Fruit fly (Drosophila melanogaster): ENCODE results near the gene Lmpt.

The Lmpt gene

dm6 chr3L:16862958-16863357 is 2.1 kb upstream of the Lmpt start, which contains the start of gene CG9951:
Gene CG9951 (plus strand): TSS chr3L:16863164.
- no peak for TF ChIP-seq lola (GFP tag; optimal IDR thresholded peaks at IDR 0.05)
- TF ChIP-seq CG9705 (GFP tag; optimal IDR thresholded peaks at IDR 0.05), result no peak
- no peak for TF ChIP-seq Jra (GFP tag; optimal IDR thresholded peaks at IDR 0.05)
- TF ChIP-seq N (GFP tag; optimal IDR thresholded peaks at IDR 0.05), result no peak
- no peak for TF ChIP-seq dsf (GFP tag; optimal IDR thresholded peaks at IDR 0.05; ENCODE audit: borderline replicate concordance)
- TF ChIP-seq woc (GFP tag; optimal IDR thresholded peaks at IDR 0.05), result no peak
- no peak for TF ChIP-seq Myc (optimal IDR thresholded peaks at IDR 0.05)

- TF ChIP-seq tai (GFP tag; optimal IDR thresholded peaks at IDR 0.05), result no peak
- TF ChIP-seq OdsH (GFP tag; optimal IDR thresholded peaks at IDR 0.05), result no peak
- no peak for TF ChIP-seq dmrt93B (GFP tag; optimal IDR thresholded peaks at IDR 0.05)
- no peak for TF ChIP-seq Vsx2 (GFP tag; optimal IDR thresholded peaks at IDR 0.05; ENCODE audit: partially characterized antibody)
- TF ChIP-seq CG32264 (GFP tag; optimal IDR thresholded peaks at IDR 0.05), result no peak
These were observed 703 bp downstream of the Lmpt start for dm6 chr3L:16865832-16866163.

DNA sequence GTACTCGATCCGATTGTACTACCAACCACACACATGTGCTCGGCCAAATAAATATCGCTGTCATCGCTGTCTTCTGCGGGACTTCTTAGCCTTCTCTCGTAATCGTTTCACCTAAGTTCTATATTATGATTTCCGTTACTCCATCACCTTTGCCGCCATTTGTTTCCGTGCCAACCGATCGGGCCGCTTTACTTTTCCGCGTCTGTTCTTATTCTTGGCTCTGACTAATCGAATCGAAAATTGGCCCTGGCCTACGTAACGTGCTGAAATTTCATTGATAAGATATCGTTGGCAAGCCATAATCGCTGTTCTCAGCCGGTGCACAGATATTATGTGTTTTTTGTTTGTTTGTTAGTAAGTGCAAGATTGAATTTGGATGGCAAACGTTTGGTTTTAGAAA is 2.1 kb downstream of the Lmpt start:
- no peak for TF ChIP-seq Jra (GFP tag; optimal IDR thresholded peaks at IDR 0.05)
- TF ChIP-seq pan (optimal IDR thresholded peaks at IDR 0.05), result no peak
- no peak for TF ChIP-seq sage (GFP tag; optimal IDR thresholded peaks at IDR 0.05)
- no peak for TF ChIP-seq h (GFP tag; optimal IDR thresholded peaks at IDR 0.05)
- TF ChIP-seq sv (GFP tag; optimal IDR thresholded peaks at IDR 0.05), result no peak
- TF ChIP-seq jim (GFP tag; optimal IDR thresholded peaks at IDR 0.05), result no peak
- TF ChIP-seq Myc (optimal IDR thresholded peaks at IDR 0.05), result no peak
- no peak for TF ChIP-seq Dfd (GFP tag; optimal IDR thresholded peaks at IDR 0.05)

DNA sequence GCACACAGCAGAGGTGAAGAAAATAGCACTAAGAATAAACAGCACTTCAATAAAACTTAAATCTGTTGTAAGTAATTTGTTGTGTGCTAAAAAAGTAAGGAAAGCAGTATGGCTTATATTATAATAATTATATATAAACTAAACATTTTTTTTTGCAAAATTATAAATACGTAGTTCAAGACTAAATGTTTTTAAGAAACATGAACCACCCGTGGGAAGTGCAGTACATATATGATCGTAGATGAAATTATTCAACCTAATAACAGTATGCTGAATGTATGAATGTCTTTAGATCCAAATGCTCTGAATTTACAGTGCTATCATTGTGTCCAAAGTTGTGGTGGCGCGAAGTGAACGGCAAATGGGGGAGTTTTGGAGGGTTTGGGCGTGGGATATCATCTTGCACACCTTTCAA is 5.6 kb downstream of the Lmpt start:
- no peak for TF ChIP-seq br (GFP tag; optimal IDR thresholded peaks at IDR 0.05)
- TF ChIP-seq ey (GFP tag; optimal IDR thresholded peaks at IDR 0.05), result no peak
- no peak for TF ChIP-seq jim (GFP tag; optimal IDR thresholded peaks at IDR 0.05)
- no peak for TF ChIP-seq brk (GFP tag; optimal IDR thresholded peaks at IDR 0.05)
- no peak for TF ChIP-seq GATAd (GFP tag; optimal IDR thresholded peaks at IDR 0.05)
- peak in 1 of 2 experiments; percentile 7 for TF ChIP-seq foxo (GFP tag; optimal IDR thresholded peaks at IDR 0.05)
- no peak for TF ChIP-seq h (GFP tag; optimal IDR thresholded peaks at IDR 0.05)
- no peak for TF ChIP-seq Rel (GFP tag; optimal IDR thresholded peaks at IDR 0.05)
- TF ChIP-seq Rel (tag; optimal IDR thresholded peaks at IDR 0.05), result no peak
- no peak for TF ChIP-seq Jra (GFP tag; optimal IDR thresholded peaks at IDR 0.05)
- TF ChIP-seq Sp1 (GFP tag; optimal IDR thresholded peaks at IDR 0.05), result peak; percentile 12
- TF ChIP-seq dsf (GFP tag; optimal IDR thresholded peaks at IDR 0.05; ENCODE audit: borderline replicate concordance), result no peak
- no peak for TF ChIP-seq dmrt93B (GFP tag; optimal IDR thresholded peaks at IDR 0.05)
- TF ChIP-seq sv (GFP tag; optimal IDR thresholded peaks at IDR 0.05), result no peak
- peak; percentile 10 for TF ChIP-seq rgr (GFP tag; optimal IDR thresholded peaks at IDR 0.05)
- peak; percentile 18 for TF ChIP-seq OdsH (GFP tag; optimal IDR thresholded peaks at IDR 0.05)
- peak; percentile 17 for TF ChIP-seq psq (GFP tag; optimal IDR thresholded peaks at IDR 0.05)
- no peak for TF ChIP-seq HLH106 (tag; optimal IDR thresholded peaks at IDR 0.05)

- TF ChIP-seq Hr83 (GFP tag; optimal IDR thresholded peaks at IDR 0.05; ENCODE audit: poor library complexity, severe bottlenecking) (no peak), HLH106 (tag; optimal IDR thresholded peaks at IDR 0.05) (no peak), sv (GFP tag; optimal IDR thresholded peaks at IDR 0.05) (no peak), rgr (GFP tag; optimal IDR thresholded peaks at IDR 0.05) (no peak), Myc (optimal IDR thresholded peaks at IDR 0.05) (no peak), woc (GFP tag; optimal IDR thresholded peaks at IDR 0.05) (no peak), pan (optimal IDR thresholded peaks at IDR 0.05) (no peak), fru (GFP tag; optimal IDR thresholded peaks at IDR 0.05) (no peak), Sp1 (GFP tag; optimal IDR thresholded peaks at IDR 0.05) (no peak), lola (GFP tag; optimal IDR thresholded peaks at IDR 0.05) (no peak), sage (GFP tag; optimal IDR thresholded peaks at IDR 0.05) (no peak), Dif (GFP tag; optimal IDR thresholded peaks at IDR 0.05; ENCODE audit: partially characterized antibody) (no peak), GATAd (GFP tag; optimal IDR thresholded peaks at IDR 0.05) (no peak), h (GFP tag; optimal IDR thresholded peaks at IDR 0.05) (no peak), CG32264 (GFP tag; optimal IDR thresholded peaks at IDR 0.05) (no peak), usp (GFP tag; optimal IDR thresholded peaks at IDR 0.05) (no peak), Abd-B (GFP tag; optimal IDR thresholded peaks at IDR 0.05) (no peak), dsf (GFP tag; optimal IDR thresholded peaks at IDR 0.05; ENCODE audit: borderline replicate concordance) (no peak), Jra (GFP tag; optimal IDR thresholded peaks at IDR 0.05) (no peak), psq (GFP tag; optimal IDR thresholded peaks at IDR 0.05) (no peak)
These were observed 6.5 kb downstream of the Lmpt start for dm6 chr3L:16871630-16872029.

All from whole organism, wandering third instar larva.